Fruit fly (Drosophila melanogaster) whole organism, pupa: ENCODE data around the gene kirre.

Experiments
- EcR ChIP-seq: fragments of 200-800 bp; sonication (Bioruptor generic); optimal IDR thresholded peaks from 3 replicates; lab custom pipeline; 2019; ENCODE audit warnings: missing biosample characterization, missing genetic modification characterization, mild to moderate bottlenecking, moderate library complexity, missing genetic modification reagents
- Pif1B ChIP-seq: fragments of 200-800 bp; sonication (Bioruptor generic); optimal IDR thresholded peaks from 3 replicates; lab custom pipeline; 2016; ENCODE audit warnings: missing biosample characterization, missing genetic modification characterization
- rn ChIP-seq: fragments of 200-800 bp; sonication (Bioruptor generic); IDR thresholded peaks from 2 replicates; pipeline ENCODE4 v1.3.6; 2022; ENCODE audit warnings: missing biosample characterization, missing genetic modification characterization

DNA sequence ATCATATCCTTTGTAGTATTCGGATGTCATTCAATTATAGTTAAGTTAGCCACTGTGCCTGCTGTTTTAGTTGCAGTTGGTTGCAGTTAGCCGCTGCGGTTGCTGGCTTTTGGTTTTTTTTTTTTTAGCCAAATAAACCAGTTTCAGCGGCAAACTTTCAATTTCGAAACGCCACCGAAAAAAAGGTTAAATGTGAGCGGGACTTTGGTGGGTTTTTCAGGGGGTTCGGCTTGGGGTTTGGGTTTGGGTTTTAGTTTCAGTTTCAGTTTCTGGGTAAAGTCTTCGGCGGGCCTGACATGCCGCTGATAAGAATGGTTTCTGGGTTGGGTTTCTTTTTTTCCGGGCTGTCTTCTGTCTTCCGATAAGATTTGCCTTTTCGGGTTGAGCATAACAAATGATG, 250.8 kb downstream of the kirre start:
- no peak for TF ChIP-seq Pif1B (GFP tag; lab: Kevin White, UChicago)
- no peak for TF ChIP-seq EcR (GFP tag; lab: Kevin White, UChicago)
- TF ChIP-seq rn (GFP tag; lab: Robert Waterston, UW) = no peak
